Fruit fly (Drosophila melanogaster): ENCODE measurements around the gene fon.

Gene fon

DNA sequence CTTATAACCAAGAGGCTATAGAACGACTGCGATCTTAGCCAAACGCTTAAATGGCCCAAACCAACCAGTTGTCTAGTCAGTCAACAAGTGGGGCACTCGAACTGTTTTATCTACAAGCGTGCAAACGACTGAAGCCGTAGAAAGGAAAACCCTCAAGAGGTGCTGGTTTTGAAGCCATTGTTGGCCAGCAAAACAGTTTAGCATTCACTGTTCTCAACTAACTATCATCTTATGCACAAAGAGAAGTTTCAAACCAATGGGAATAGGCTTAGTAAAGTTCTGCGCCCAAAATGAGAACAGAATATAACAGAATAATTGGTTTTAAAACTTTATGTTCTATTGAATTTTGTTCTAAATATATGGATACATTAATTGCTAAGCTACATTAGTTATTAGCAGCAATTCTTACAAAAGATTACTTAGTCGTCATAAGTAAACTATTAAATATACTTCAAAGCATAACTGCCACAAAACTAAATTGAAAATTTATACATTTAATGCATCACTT lies 7.8 kb upstream of the fon start, which contains the start of gene CG31798:
TSS of gene CG31798 (plus strand) at position 458 of the 508 bp plus-strand sequence.
- peak; percentile 8 for TF ChIP-seq scrt (GFP tag; optimal IDR thresholded peaks at IDR 0.05)
- peak; percentile 84 for TF ChIP-seq pita (GFP tag; optimal IDR thresholded peaks at IDR 0.05)
- no peak for TF ChIP-seq Fer3 (tag; optimal IDR thresholded peaks at IDR 0.05)
- TF ChIP-seq HmgD (GFP tag; optimal IDR thresholded peaks at IDR 0.05) = peak; percentile 47
- TF ChIP-seq sob (GFP tag; IDR thresholded peaks at IDR 0.05) = peak; percentile 39; the same call in 1 of the 2 replicates
- TF ChIP-seq CG6654 (GFP tag; optimal IDR thresholded peaks at IDR 0.05) = peak; percentile 99
- no peak for TF ChIP-seq vvl (GFP tag; IDR thresholded peaks at IDR 0.05)
- TF ChIP-seq CTCF (GFP tag; optimal IDR thresholded peaks at IDR 0.05) = peak; percentile 75
- peak; percentile 34 for TF ChIP-seq CG13894 (tag; optimal IDR thresholded peaks at IDR 0.05)
- 0 out of 2 replicates have a peak, but pooled peaks have one; percentile 9 for TF ChIP-seq CG9932 (GFP tag; IDR thresholded peaks at IDR 0.05)
- 0 out of 3 replicates have a peak, but pooled peaks have one; percentile 20 for TF ChIP-seq dysf (GFP tag; IDR thresholded peaks at IDR 0.05)
- TF ChIP-seq Hr51 (GFP tag; optimal IDR thresholded peaks at IDR 0.05) = no peak
- peak; percentile 44 for TF ChIP-seq Med (GFP tag)
- peak; percentile 11 for TF ChIP-seq trem (tag; optimal IDR thresholded peaks at IDR 0.05)
- TF ChIP-seq ci (GFP tag; IDR thresholded peaks at IDR 0.05) = peak; percentile 18; the same call in 1 of the 3 replicates
- peak; percentile 11; the same call in 1 of the 3 replicates for TF ChIP-seq CG7963 (GFP tag; IDR thresholded peaks at IDR 0.05; ENCODE audit: partially characterized antibody)
- TF ChIP-seq peb (GFP tag; IDR thresholded peaks at IDR 0.05) = no peak
- no peak for TF ChIP-seq nom (GFP tag; optimal IDR thresholded peaks at IDR 0.05)
- no peak for TF ChIP-seq CG9215 (GFP tag; IDR thresholded peaks at IDR 0.05)
- TF ChIP-seq CG12769 (tag; optimal IDR thresholded peaks at IDR 0.05) = peak; percentile 16
- TF ChIP-seq CG2875 (GFP tag; optimal IDR thresholded peaks at IDR 0.05) = no peak
- TF ChIP-seq CG2199 (GFP tag; IDR thresholded peaks at IDR 0.05) = peak; percentile 87; the same call in 2 of the 3 replicates
- 0 out of 2 replicates have a peak, but pooled peaks have one; percentile 35 for TF ChIP-seq Bgb (GFP tag; IDR thresholded peaks at IDR 0.05; ENCODE audit: partially characterized antibody)
- TF ChIP-seq pho (GFP tag; optimal IDR thresholded peaks at IDR 0.05) = no peak
- no peak for TF ChIP-seq row (GFP tag; IDR thresholded peaks at IDR 0.05)
- no peak for TF ChIP-seq CG10209 (GFP tag; optimal IDR thresholded peaks at IDR 0.05)
- no peak for TF ChIP-seq yki (optimal IDR thresholded peaks at IDR 0.05)
- TF ChIP-seq CG31365 (tag; optimal IDR thresholded peaks at IDR 0.05) = no peak
- TF ChIP-seq Dref (GFP tag; IDR thresholded peaks at IDR 0.05) = 0 out of 2 replicates have a peak, but pooled peaks have one; percentile 9
- TF ChIP-seq da (GFP tag; optimal IDR thresholded peaks at IDR 0.05) = no peak
- peak; percentile 14 for TF ChIP-seq pzg (GFP tag; optimal IDR thresholded peaks at IDR 0.05)
- TF ChIP-seq stwl (tag; optimal IDR thresholded peaks at IDR 0.05) = peak; percentile 64
- TF ChIP-seq knrl (GFP tag; IDR thresholded peaks at IDR 0.05; ENCODE audit: partially characterized antibody) = peak; percentile 52; the same call in 2 of the 3 replicates
- TF ChIP-seq cad (GFP tag; optimal IDR thresholded peaks at IDR 0.05) = peak; percentile 86
- no peak for TF ChIP-seq CG12391 (tag; optimal IDR thresholded peaks at IDR 0.05)
- peak; percentile 16 for TF ChIP-seq HmgZ (tag; optimal IDR thresholded peaks at IDR 0.05)
- peak; percentile 6 for TF ChIP-seq Hmr (GFP tag; optimal IDR thresholded peaks at IDR 0.05)
- peak; percentile 6 for TF ChIP-seq CG9817 (tag; optimal IDR thresholded peaks at IDR 0.05)
- TF ChIP-seq bbx (GFP tag; IDR thresholded peaks at IDR 0.05; ENCODE audit: partially characterized antibody) = 0 out of 2 replicates have a peak, but pooled peaks have one; percentile 11
- TF ChIP-seq Dek (tag; optimal IDR thresholded peaks at IDR 0.05) = peak; percentile 7
- peak; percentile 56 for TF ChIP-seq CG42726 (GFP tag; IDR thresholded peaks at IDR 0.05; ENCODE audit: partially characterized antibody)
- no peak for TF ChIP-seq CG8290 (GFP tag; optimal IDR thresholded peaks at IDR 0.05)
- peak in 1 of 2 experiments; percentile 61 for TF ChIP-seq CG8290 (tag; optimal IDR thresholded peaks at IDR 0.05)
- TF ChIP-seq Ets65A (GFP tag) = peak; percentile 5
- TF ChIP-seq CG5180 (GFP tag; optimal IDR thresholded peaks at IDR 0.05) = peak; percentile 26
- no peak for TF ChIP-seq CG11696 (GFP tag; IDR thresholded peaks at IDR 0.05)
- TF ChIP-seq chn (GFP tag; optimal IDR thresholded peaks at IDR 0.05) = no peak
- peak; percentile 35 for TF ChIP-seq sens (GFP tag)
